Fruit fly (Drosophila melanogaster) whole organism, pupa: ENCODE results near the gene synr.

Experiments
- CG10348 ChIP-seq: fragments of 200-800 bp; sonication (Bioruptor generic); IDR thresholded peaks from 2 replicates; pipeline ENCODE4 v1.3.6; 2022; ENCODE audit warnings: missing biosample characterization, missing genetic modification characterization
- CG12605 ChIP-seq: fragments of 200-800 bp; sonication (Bioruptor generic); IDR thresholded peaks from 2 replicates; pipeline ENCODE4 v1.3.6; 2022; ENCODE audit warnings: missing biosample characterization, missing genetic modification characterization
- CG9948 ChIP-seq: fragments of 200-800 bp; sonication (Bioruptor generic); optimal IDR thresholded peaks from 2 replicates; lab custom pipeline; 2018; ENCODE audit warnings: missing biosample characterization, mild to moderate bottlenecking, missing genetic modification characterization, moderate library complexity
- Ets98B ChIP-seq: fragments of 200-800 bp; sonication (Bioruptor generic); IDR thresholded peaks from 2 replicates; pipeline ENCODE4 v1.3.6; 2022; ENCODE audit warnings: missing biosample characterization, missing genetic modification characterization

DNA sequence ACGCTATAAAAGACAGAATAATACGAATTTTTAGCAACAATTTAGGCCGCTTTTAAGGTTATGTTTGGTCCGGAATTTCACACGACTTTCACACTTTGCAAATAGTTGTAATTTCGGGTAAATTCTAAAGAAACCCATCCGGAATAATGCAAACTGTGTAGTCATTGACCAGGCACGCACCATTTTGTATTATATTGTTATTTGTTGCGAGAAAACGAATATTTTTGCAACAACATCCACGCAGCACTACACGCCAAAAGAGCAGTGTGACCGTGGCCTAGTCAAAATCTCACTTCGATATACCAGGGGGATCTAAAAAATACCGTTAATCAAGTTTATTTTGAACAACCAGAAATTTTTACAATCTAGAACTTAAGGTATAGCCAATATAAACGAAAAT is 25.0 kb downstream of the synr start, which contains the start of gene eIF3i:
- TF ChIP-seq CG12605 (GFP tag; lab: Robert Waterston, UW) (no peak), CG10348 (GFP tag; lab: Robert Waterston, UW) (no peak), CG9948 (tag; lab: Kevin White, UChicago) (no peak), Ets98B (no peak)
